Worm (Caenorhabditis elegans) whole organism, L4/young adult: ENCODE measurements around the gene T01G6.1.

Source experiments
- W03F9.2 ChIP-seq: fragments of 150-350 bp; optimal IDR thresholded peaks from 2 replicates; lab custom pipeline; 2014; ENCODE audit warnings: missing biosample characterization, missing genetic modification characterization
- dao-5 ChIP-seq: sonication (generic microtip); optimal IDR thresholded peaks from 2 replicates; lab custom pipeline; 2016; ENCODE audit warnings: missing genotype, missing genetic modification characterization, moderate library complexity, missing compliant biosample characterization
- him-1 ChIP-seq: sonication (generic microtip); optimal IDR thresholded peaks from 2 replicates; lab custom pipeline; 2016; ENCODE audit warnings: missing genotype, missing genetic modification reagents, missing genetic modification characterization, missing compliant biosample characterization

Gene T01G6.1

ce11 chrV:547980-548379, 50.5 kb downstream of the T01G6.1 start, which contains the start of gene C14C6.6:
TSS of gene C14C6.6 (minus strand) at chrV:548080.
- TF ChIP-seq W03F9.2 (tag; lab: Kevin White, UChicago): no peak
- TF ChIP-seq him-1 (tag; lab: Kevin White, UChicago): no peak
- no peak for TF ChIP-seq dao-5 (tag; lab: Kevin White, UChicago)
